Fruit fly (Drosophila melanogaster) whole organism, prepupa: ENCODE results near the gene Cortactin.

Experiments used
- CG34406 ChIP-seq: fragments of 200-800 bp; sonication (Bioruptor generic); optimal IDR thresholded peaks from 3 replicates; lab custom pipeline; 2016; ENCODE audit warnings: missing biosample characterization, missing genetic modification characterization
- CG6276 ChIP-seq: fragments of 200-800 bp; sonication (Bioruptor generic); optimal IDR thresholded peaks from 2 replicates; lab custom pipeline; 2017; ENCODE audit warnings: missing biosample characterization, mild to moderate bottlenecking, missing genetic modification characterization
- CG9139 ChIP-seq: fragments of 200-800 bp; sonication (Bioruptor generic); optimal IDR thresholded peaks from 3 replicates; lab custom pipeline; 2017; ENCODE audit warnings: missing biosample characterization, mild to moderate bottlenecking, missing genetic modification characterization
- Sox15 ChIP-seq: fragments of 200-800 bp; sonication (Bioruptor generic); optimal IDR thresholded peaks from 3 replicates; lab custom pipeline; 2016; ENCODE audit warnings: missing biosample characterization, missing genetic modification characterization

DNA sequence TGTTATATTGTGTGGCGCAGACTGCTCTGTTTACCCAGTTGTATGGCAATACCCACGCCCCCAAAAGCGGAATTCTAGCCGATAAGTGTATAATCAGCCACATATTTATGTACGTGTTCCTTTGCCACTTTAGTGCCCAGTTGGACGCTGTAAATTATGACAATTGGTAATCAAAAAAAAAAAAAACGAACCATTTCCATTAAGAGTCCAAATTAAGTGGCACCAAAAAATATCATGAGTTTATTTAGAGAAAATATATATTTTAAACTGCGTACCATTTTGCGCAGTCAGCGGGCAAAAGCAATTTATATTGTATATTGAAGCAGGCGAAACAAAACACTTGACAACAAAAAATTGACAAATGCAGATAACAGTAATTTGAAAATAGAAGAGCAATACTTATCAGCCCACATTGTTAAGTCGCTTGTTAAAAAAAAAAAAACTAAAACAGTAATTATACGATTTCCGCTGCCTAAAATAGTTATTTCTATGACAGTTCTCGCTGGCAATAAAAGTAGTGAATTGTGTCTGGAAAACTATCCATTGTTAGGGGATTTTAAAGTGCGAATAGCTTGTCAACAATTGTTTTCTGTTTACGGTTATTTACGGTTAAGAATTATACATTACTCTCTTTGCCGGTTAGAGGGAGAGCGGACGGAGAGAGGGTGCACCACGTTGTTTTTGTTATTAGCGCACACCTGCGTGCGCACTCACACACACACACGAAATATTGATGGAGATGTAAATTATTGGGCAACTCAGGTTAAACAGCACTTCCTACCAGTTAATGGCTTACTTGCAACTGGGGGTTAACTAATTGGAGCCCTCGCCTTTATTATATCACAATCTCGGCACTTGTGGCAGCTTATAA is 4.5 kb downstream of the Cortactin start:
- TF ChIP-seq CG9139 (GFP tag; lab: Kevin White, UChicago) (no peak), CG6276 (GFP tag; lab: Kevin White, UChicago) (no peak), Sox15 (no peak), CG34406 (GFP tag; lab: Kevin White, UChicago) (no peak)
